Fruit fly (Drosophila melanogaster) whole organism, pupa: Measurements from ENCODE around the gene Arp2.

Experiments
- CG10348 ChIP-seq: fragments of 200-800 bp; sonication (Bioruptor generic); IDR thresholded peaks from 2 replicates; pipeline ENCODE4 v1.3.6; 2022; ENCODE audit warnings: missing biosample characterization, missing genetic modification characterization
- CG12605 ChIP-seq: fragments of 200-800 bp; sonication (Bioruptor generic); IDR thresholded peaks from 2 replicates; pipeline ENCODE4 v1.3.6; 2022; ENCODE audit warnings: missing biosample characterization, missing genetic modification characterization
- CG13204 ChIP-seq: fragments of 200-800 bp; sonication (Bioruptor generic); optimal IDR thresholded peaks from 2 replicates; lab custom pipeline; 2018; ENCODE audit warnings: missing biosample characterization, mild to moderate bottlenecking, missing genetic modification characterization, moderate library complexity
- CG14655 ChIP-seq: fragments of 200-800 bp; sonication (Bioruptor generic); optimal IDR thresholded peaks from 3 replicates; lab custom pipeline; 2017; ENCODE audit warnings: mild to moderate bottlenecking, missing biosample characterization, missing genetic modification reagents, missing genetic modification characterization
- CG15710 ChIP-seq: fragments of 200-800 bp; sonication (Bioruptor generic); optimal IDR thresholded peaks from 2 replicates; lab custom pipeline; 2018; ENCODE audit warnings: missing biosample characterization, mild to moderate bottlenecking, missing genetic modification characterization, moderate library complexity
- CG17806 ChIP-seq: fragments of 200-800 bp; sonication (Bioruptor generic); optimal IDR thresholded peaks from 2 replicates; lab custom pipeline; 2018; ENCODE audit warnings: missing biosample characterization, mild to moderate bottlenecking, missing genetic modification characterization, moderate library complexity
- CG32121 ChIP-seq: fragments of 200-800 bp; sonication (Bioruptor generic); IDR thresholded peaks from 2 replicates; pipeline ENCODE4 v1.3.6; 2022; ENCODE audit warnings: missing biosample characterization, missing genetic modification characterization
- CG34367 ChIP-seq: fragments of 200-800 bp; sonication (Bioruptor generic); optimal IDR thresholded peaks from 2 replicates; lab custom pipeline; 2018; ENCODE audit warnings: missing biosample characterization, mild to moderate bottlenecking, missing genetic modification characterization
- CG4496 ChIP-seq: fragments of 200-800 bp; sonication (Bioruptor generic); IDR thresholded peaks from 3 replicates; pipeline ENCODE4 v1.3.6; 2022; ENCODE audit warnings: missing biosample characterization, missing genetic modification characterization
- CG8159 ChIP-seq: fragments of 200-800 bp; sonication (Bioruptor generic); optimal IDR thresholded peaks from 3 replicates; lab custom pipeline; 2018; ENCODE audit warnings: missing biosample characterization, mild to moderate bottlenecking, missing genetic modification characterization, moderate library complexity
- CG8301 ChIP-seq: fragments of 200-800 bp; sonication (Bioruptor generic); optimal IDR thresholded peaks from 2 replicates; lab custom pipeline; 2018; ENCODE audit warnings: missing biosample characterization, mild to moderate bottlenecking, missing genetic modification characterization
- CG9948 ChIP-seq: fragments of 200-800 bp; sonication (Bioruptor generic); optimal IDR thresholded peaks from 2 replicates; lab custom pipeline; 2018; ENCODE audit warnings: missing biosample characterization, mild to moderate bottlenecking, missing genetic modification characterization, moderate library complexity
- D1 ChIP-seq: fragments of 200-800 bp; sonication (Bioruptor generic); optimal IDR thresholded peaks from 2 replicates; lab custom pipeline; 2018; ENCODE audit warnings: missing biosample characterization, mild to moderate bottlenecking, missing genetic modification characterization, moderate library complexity
- EcR ChIP-seq: fragments of 200-800 bp; sonication (Bioruptor generic); optimal IDR thresholded peaks from 3 replicates; lab custom pipeline; 2019; ENCODE audit warnings: missing biosample characterization, missing genetic modification characterization, mild to moderate bottlenecking, moderate library complexity, missing genetic modification reagents
- Ets98B ChIP-seq: fragments of 200-800 bp; sonication (Bioruptor generic); IDR thresholded peaks from 2 replicates; pipeline ENCODE4 v1.3.6; 2022; ENCODE audit warnings: missing biosample characterization, missing genetic modification characterization
- Pif1A ChIP-seq: fragments of 200-800 bp; sonication (Bioruptor generic); optimal IDR thresholded peaks from 3 replicates; lab custom pipeline; 2016; ENCODE audit warnings: missing biosample characterization, missing genetic modification characterization
- Pif1B ChIP-seq: fragments of 200-800 bp; sonication (Bioruptor generic); optimal IDR thresholded peaks from 3 replicates; lab custom pipeline; 2016; ENCODE audit warnings: missing biosample characterization, missing genetic modification characterization
- Snoo ChIP-seq: fragments of 200-800 bp; sonication (Bioruptor generic); optimal IDR thresholded peaks from 3 replicates; lab custom pipeline; 2017; ENCODE audit warnings: missing biosample characterization, mild to moderate bottlenecking, missing genetic modification characterization, inconsistent platforms
- fd96Ca ChIP-seq: fragments of 200-800 bp; sonication (Bioruptor generic); IDR thresholded peaks from 3 replicates; pipeline ENCODE4 v1.3.6; 2022; ENCODE audit warnings: missing biosample characterization, missing genetic modification characterization
- gl ChIP-seq: fragments of 200-800 bp; sonication (Bioruptor generic); optimal IDR thresholded peaks from 2 replicates; lab custom pipeline; 2018; ENCODE audit warnings: missing biosample characterization, mild to moderate bottlenecking, missing genetic modification characterization
- rn ChIP-seq: fragments of 200-800 bp; sonication (Bioruptor generic); IDR thresholded peaks from 2 replicates; pipeline ENCODE4 v1.3.6; 2022; ENCODE audit warnings: missing biosample characterization, missing genetic modification characterization

Arp2 gene

DNA sequence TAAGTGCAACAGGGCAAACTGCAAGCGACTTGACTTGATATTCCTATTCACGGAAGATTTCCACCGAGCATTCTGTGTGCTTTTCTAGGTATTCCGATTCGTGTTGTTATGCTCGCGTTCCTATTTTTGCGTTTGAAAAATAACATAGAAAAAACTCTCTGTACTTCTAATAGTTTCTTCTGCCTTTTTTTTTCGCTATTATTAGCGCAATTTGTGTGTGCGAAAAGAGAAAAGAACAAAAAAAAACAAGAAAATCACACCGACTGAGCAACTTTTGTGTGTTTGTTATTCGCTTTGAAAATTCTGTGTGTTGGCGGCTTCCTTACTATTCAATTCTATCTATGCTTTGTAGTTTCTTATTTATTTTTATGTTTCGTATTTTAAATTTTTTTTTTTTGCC is 30.0 kb upstream of the Arp2 start:
- TF ChIP-seq CG14655 (GFP tag; lab: Kevin White, UChicago) (peak; percentile 42), Pif1B (GFP tag; lab: Kevin White, UChicago) (no peak), Snoo (tag; lab: Kevin White, UChicago) (no peak), CG8301 (tag; lab: Kevin White, UChicago) (peak; percentile 4), Ets98B (GFP tag; lab: Robert Waterston, UW) (peak; percentile 47), CG12605 (GFP tag; lab: Robert Waterston, UW) (peak; percentile 33; the same call in 1 of the 2 replicates), D1 (tag; lab: Kevin White, UChicago) (no peak), CG32121 (GFP tag; lab: Robert Waterston, UW) (peak; percentile 54; the same call in 1 of the 2 replicates), fd96Ca (GFP tag; lab: Robert Waterston, UW) (no peak), CG15710 (no peak), gl (tag; lab: Kevin White, UChicago) (no peak), rn (GFP tag; lab: Robert Waterston, UW) (no peak)

DNA sequence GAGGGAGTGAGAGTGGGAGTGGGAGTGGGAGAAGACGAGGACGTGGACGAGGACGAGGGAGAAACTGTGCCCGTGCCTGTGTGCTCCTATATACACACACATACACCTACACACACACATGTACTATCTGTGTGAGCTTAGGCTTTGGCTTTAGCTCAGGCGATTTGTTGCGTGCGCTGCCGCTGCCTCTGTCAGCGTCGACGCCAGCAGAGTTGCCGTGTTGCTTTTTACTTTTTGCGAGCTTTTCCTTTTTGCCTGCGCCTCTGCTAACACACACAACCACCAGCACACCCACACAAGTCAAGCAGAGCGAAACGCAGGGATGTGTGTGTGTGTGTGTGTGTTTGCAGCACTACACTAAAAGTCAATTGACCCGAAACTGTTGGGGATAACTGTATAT is 28.4 kb upstream of the Arp2 start:
- no peak for TF ChIP-seq CG15710
- TF ChIP-seq CG9948 (tag; lab: Kevin White, UChicago), result no peak
- TF ChIP-seq CG12605 (GFP tag; lab: Robert Waterston, UW), result no peak
- no peak for TF ChIP-seq Snoo (tag; lab: Kevin White, UChicago)
- no peak for TF ChIP-seq CG10348
- no peak for TF ChIP-seq fd96Ca (GFP tag; lab: Robert Waterston, UW)
- TF ChIP-seq CG4496 (GFP tag; lab: Robert Waterston, UW), result 0 out of 3 replicates have a peak, but pooled peaks have one; percentile 6
- no peak for TF ChIP-seq CG8301 (tag; lab: Kevin White, UChicago)
- TF ChIP-seq Pif1A (GFP tag; lab: Kevin White, UChicago), result no peak

DNA sequence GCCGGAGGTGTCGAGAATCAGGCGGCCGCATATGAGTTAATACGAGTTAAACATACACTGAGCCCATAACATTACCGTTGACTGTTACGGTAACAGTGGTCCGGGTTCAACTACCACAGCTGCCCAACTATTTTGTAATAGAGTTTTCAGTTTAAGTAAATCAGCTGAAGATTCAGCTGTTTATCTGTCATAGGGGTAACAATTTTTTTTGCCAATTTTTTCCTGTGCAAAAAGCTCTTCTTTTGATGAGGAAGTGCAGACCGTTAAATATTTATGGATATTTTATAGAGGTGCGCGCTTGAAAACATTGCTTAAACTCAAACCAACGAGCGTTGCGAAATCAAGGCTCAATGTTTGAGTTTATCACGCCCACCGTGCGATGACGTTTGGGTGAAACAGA is 27.9 kb upstream of the Arp2 start:
- TF ChIP-seq CG32121 (GFP tag; lab: Robert Waterston, UW) (no peak), Snoo (tag; lab: Kevin White, UChicago) (no peak), CG14655 (GFP tag; lab: Kevin White, UChicago) (peak; percentile 29)

DNA sequence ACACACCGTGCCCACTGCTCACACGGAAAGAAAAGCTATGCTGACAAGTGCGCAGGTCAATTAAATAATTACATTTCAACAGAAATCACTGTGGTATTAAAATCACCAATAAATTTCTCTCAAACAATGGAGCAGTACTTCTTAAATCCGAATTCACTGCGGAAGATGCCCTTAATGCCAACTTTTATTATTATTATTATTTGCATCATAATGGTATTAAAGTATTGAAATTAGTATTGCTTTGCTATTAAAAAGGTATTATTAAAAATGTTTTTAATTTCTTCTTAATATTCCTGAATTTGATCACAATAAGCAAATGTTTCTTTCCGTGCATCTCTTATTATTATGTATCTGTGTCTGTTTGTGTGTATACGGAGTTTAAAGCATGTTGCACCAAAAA is 26.2 kb upstream of the Arp2 start:
- peak; percentile 22 for TF ChIP-seq CG9948 (tag; lab: Kevin White, UChicago)
- TF ChIP-seq CG17806 (tag; lab: Kevin White, UChicago), result peak; percentile 11
- TF ChIP-seq CG13204, result no peak
- TF ChIP-seq Ets98B (GFP tag; lab: Robert Waterston, UW), result no peak
- no peak for TF ChIP-seq CG34367 (tag; lab: Kevin White, UChicago)
- TF ChIP-seq Pif1B (GFP tag; lab: Kevin White, UChicago), result no peak
- no peak for TF ChIP-seq CG10348
- TF ChIP-seq EcR, result no peak
- no peak for TF ChIP-seq CG32121 (GFP tag; lab: Robert Waterston, UW)
- no peak for TF ChIP-seq D1 (tag; lab: Kevin White, UChicago)
- peak; percentile 48 for TF ChIP-seq CG8159 (tag; lab: Kevin White, UChicago)
- TF ChIP-seq CG15710, result peak; percentile 26
- TF ChIP-seq Snoo (tag; lab: Kevin White, UChicago), result no peak
- no peak for TF ChIP-seq CG12605 (GFP tag; lab: Robert Waterston, UW)
- peak; percentile 8 for TF ChIP-seq CG8301 (tag; lab: Kevin White, UChicago)
- TF ChIP-seq fd96Ca (GFP tag; lab: Robert Waterston, UW), result no peak
- no peak for TF ChIP-seq CG4496 (GFP tag; lab: Robert Waterston, UW)
- no peak for TF ChIP-seq Pif1A (GFP tag; lab: Kevin White, UChicago)
- TF ChIP-seq rn (GFP tag; lab: Robert Waterston, UW), result no peak
- no peak for TF ChIP-seq gl (tag; lab: Kevin White, UChicago)
- peak; percentile 23 for TF ChIP-seq CG14655 (GFP tag; lab: Kevin White, UChicago)

DNA sequence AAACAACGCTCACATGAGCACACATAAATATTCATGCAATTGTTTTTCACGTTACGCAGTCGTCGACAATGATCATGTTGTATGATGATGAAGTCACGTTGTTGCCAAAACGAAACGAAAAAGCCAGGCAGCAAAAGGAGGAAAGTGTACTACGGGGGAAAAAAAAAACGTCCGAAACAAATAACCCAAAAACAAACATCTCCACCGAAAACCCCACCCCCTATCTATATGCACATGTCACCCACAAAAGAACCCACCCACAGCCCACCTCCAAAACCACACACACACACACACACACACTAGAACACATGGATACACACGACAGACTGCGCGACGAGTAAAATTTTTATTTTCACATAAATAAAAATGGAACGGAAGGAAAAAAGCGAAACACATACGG is 21.3 kb upstream of the Arp2 start:
- no peak for TF ChIP-seq rn (GFP tag; lab: Robert Waterston, UW)
- TF ChIP-seq Snoo (tag; lab: Kevin White, UChicago), result no peak
- TF ChIP-seq CG9948 (tag; lab: Kevin White, UChicago), result no peak
- 0 out of 2 replicates have a peak, but pooled peaks have one; percentile 12 for TF ChIP-seq CG32121 (GFP tag; lab: Robert Waterston, UW)
- TF ChIP-seq CG13204, result no peak
- TF ChIP-seq CG8301 (tag; lab: Kevin White, UChicago), result no peak
- no peak for TF ChIP-seq CG12605 (GFP tag; lab: Robert Waterston, UW)

DNA sequence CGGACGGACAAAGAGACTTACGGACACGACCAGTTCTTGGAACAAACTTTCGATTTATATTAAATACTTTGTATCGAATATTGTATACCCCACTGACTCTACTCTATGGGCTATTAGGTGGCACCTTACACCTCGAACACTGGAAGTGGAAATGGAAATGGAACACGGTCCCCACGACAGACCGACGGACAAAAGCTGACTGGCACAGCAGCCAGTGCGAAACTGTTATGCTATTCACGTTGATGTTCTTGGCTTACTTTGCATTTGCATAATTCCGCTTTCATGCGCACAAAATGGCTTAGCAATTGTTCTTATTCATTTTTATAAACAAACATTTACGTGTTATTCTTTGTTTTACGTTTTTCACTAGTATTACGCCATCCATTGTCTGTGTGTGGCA is 20.3 kb upstream of the Arp2 start:
- TF ChIP-seq CG4496 (GFP tag; lab: Robert Waterston, UW) (no peak), CG10348 (no peak), CG17806 (tag; lab: Kevin White, UChicago) (no peak), CG14655 (GFP tag; lab: Kevin White, UChicago) (no peak), CG13204 (no peak), Ets98B (GFP tag; lab: Robert Waterston, UW) (no peak), D1 (tag; lab: Kevin White, UChicago) (no peak), CG34367 (tag; lab: Kevin White, UChicago) (no peak), rn (GFP tag; lab: Robert Waterston, UW) (no peak)
- TF ChIP-seq, all 21 proteins: peak for 0
